Fruit fly (Drosophila melanogaster) whole organism, prepupa: ENCODE data around the gene Gr85a.

Experiments
- Blimp-1 ChIP-seq: fragments of 200-800 bp; sonication (Bioruptor generic); optimal IDR thresholded peaks from 3 replicates; lab custom pipeline; 2017; ENCODE audit warnings: missing biosample characterization, missing genetic modification characterization, mild to moderate bottlenecking, moderate library complexity, missing genetic modification reagents
- CG10669 ChIP-seq: fragments of 200-800 bp; sonication (Bioruptor generic); optimal IDR thresholded peaks from 3 replicates; lab custom pipeline; 2018; ENCODE audit warnings: missing biosample characterization, mild to moderate bottlenecking, missing genetic modification characterization, moderate library complexity
- CG11762 ChIP-seq: fragments of 200-800 bp; sonication (Bioruptor generic); optimal IDR thresholded peaks from 3 replicates; lab custom pipeline; 2016; ENCODE audit warnings: missing biosample characterization, missing genetic modification characterization; ENCODE audit not compliant: insufficient read depth
- CG11902 ChIP-seq: fragments of 200-800 bp; sonication (Bioruptor generic); optimal IDR thresholded peaks from 3 replicates; lab custom pipeline; 2016; ENCODE audit warnings: missing biosample characterization, missing genetic modification characterization
- CG15336 ChIP-seq: fragments of 200-800 bp; sonication (Bioruptor generic); IDR thresholded peaks from 2 replicates; pipeline ENCODE4 v1.3.6; 2022; ENCODE audit warnings: missing biosample characterization, missing genetic modification characterization
- CG16779 ChIP-seq: fragments of 200-800 bp; sonication (Bioruptor generic); optimal IDR thresholded peaks from 3 replicates; lab custom pipeline; 2017; ENCODE audit warnings: missing biosample characterization, mild to moderate bottlenecking, missing genetic modification characterization
- CG3032 ChIP-seq: fragments of 200-800 bp; optimal IDR thresholded peaks from 2 replicates; lab custom pipeline; 2019; ENCODE audit warnings: missing biosample characterization, mild to moderate bottlenecking, missing genetic modification characterization, moderate library complexity
- CG31627 ChIP-seq: fragments of 200-800 bp; sonication (Bioruptor generic); optimal IDR thresholded peaks from 3 replicates; lab custom pipeline; 2016; ENCODE audit warnings: missing biosample characterization, missing genetic modification characterization
- CG32006 ChIP-seq: fragments of 200-800 bp; sonication (Bioruptor generic); optimal IDR thresholded peaks from 3 replicates; lab custom pipeline; 2017; ENCODE audit warnings: missing biosample characterization, mild to moderate bottlenecking, missing genetic modification characterization
- CG4318 ChIP-seq: fragments of 200-800 bp; sonication (Bioruptor generic); optimal IDR thresholded peaks from 3 replicates; lab custom pipeline; 2017; ENCODE audit warnings: missing biosample characterization, mild to moderate bottlenecking, missing genetic modification characterization
- CG6163 ChIP-seq: fragments of 200-800 bp; sonication (Bioruptor generic); IDR thresholded peaks from 3 replicates; pipeline ENCODE4 v1.3.6; 2022; ENCODE audit warnings: missing biosample characterization, missing genetic modification characterization
- CG6276 ChIP-seq: fragments of 200-800 bp; sonication (Bioruptor generic); optimal IDR thresholded peaks from 2 replicates; lab custom pipeline; 2017; ENCODE audit warnings: missing biosample characterization, mild to moderate bottlenecking, missing genetic modification characterization
- CG7368 ChIP-seq: fragments of 200-800 bp; sonication (Bioruptor generic); optimal IDR thresholded peaks from 3 replicates; lab custom pipeline; 2016; ENCODE audit warnings: missing biosample characterization, missing genetic modification characterization
- CG8319 ChIP-seq: fragments of 200-800 bp; sonication (Bioruptor generic); optimal IDR thresholded peaks from 3 replicates; lab custom pipeline; 2016; ENCODE audit warnings: missing biosample characterization, missing genetic modification characterization
- CG9139 ChIP-seq: fragments of 200-800 bp; sonication (Bioruptor generic); optimal IDR thresholded peaks from 3 replicates; lab custom pipeline; 2017; ENCODE audit warnings: missing biosample characterization, mild to moderate bottlenecking, missing genetic modification characterization
- Eip75B ChIP-seq: fragments of 200-800 bp; sonication (Bioruptor generic); optimal IDR thresholded peaks from 3 replicates; lab custom pipeline; 2016; ENCODE audit warnings: missing biosample characterization, missing genetic modification characterization
- Eip78C ChIP-seq: fragments of 200-800 bp; sonication (Bioruptor generic); peaks from one replicate; lab custom pipeline; 2016; ENCODE audit warnings: missing biosample characterization, missing genetic modification characterization
- Eip93F ChIP-seq: fragments of 200-800 bp; sonication (Bioruptor generic); optimal IDR thresholded peaks from 2 replicates; lab custom pipeline; 2016; ENCODE audit warnings: missing biosample characterization, mild to moderate bottlenecking, missing genetic modification characterization
- Gug ChIP-seq: fragments of 200-800 bp; sonication (Bioruptor generic); IDR thresholded peaks from 2 replicates; pipeline ENCODE4 v1.3.6; 2022; ENCODE audit warnings: missing biosample characterization, missing genetic modification characterization
- Hr4 ChIP-seq: fragments of 200-800 bp; sonication (Bioruptor generic); optimal IDR thresholded peaks from 3 replicates; lab custom pipeline; 2016; ENCODE audit warnings: missing biosample characterization, missing genetic modification characterization
- Lpt ChIP-seq: fragments of 200-800 bp; sonication (Bioruptor generic); optimal IDR thresholded peaks from 3 replicates; lab custom pipeline; 2016; ENCODE audit warnings: missing biosample characterization, missing genetic modification characterization
- OdsH ChIP-seq: fragments of 200-800 bp; sonication (Bioruptor generic); optimal IDR thresholded peaks from 3 replicates; lab custom pipeline; 2016; ENCODE audit warnings: missing biosample characterization, missing genetic modification characterization
- Sox14 ChIP-seq: fragments of 200-800 bp; sonication (Bioruptor generic); optimal IDR thresholded peaks from 3 replicates; lab custom pipeline; 2016; ENCODE audit warnings: missing biosample characterization, missing genetic modification characterization
- achi ChIP-seq: fragments of 200-800 bp; sonication (Bioruptor generic); optimal IDR thresholded peaks from 3 replicates; lab custom pipeline; 2016; ENCODE audit warnings: missing biosample characterization, missing genetic modification characterization
- cyc ChIP-seq: fragments of 200-800 bp; sonication (Bioruptor generic); optimal IDR thresholded peaks from 3 replicates; lab custom pipeline; 2016; ENCODE audit warnings: missing biosample characterization, missing genetic modification characterization
- dac ChIP-seq: fragments of 200-800 bp; sonication (Bioruptor generic); optimal IDR thresholded peaks from 2 replicates; lab custom pipeline; 2017; ENCODE audit warnings: missing biosample characterization, mild to moderate bottlenecking, missing genetic modification characterization
- eg ChIP-seq: fragments of 200-800 bp; sonication (Bioruptor generic); IDR thresholded peaks from 3 replicates; pipeline ENCODE4 v1.3.6; 2022; ENCODE audit warnings: missing biosample characterization, missing genetic modification characterization
- fd85E ChIP-seq: fragments of 200-800 bp; sonication (Bioruptor generic); optimal IDR thresholded peaks from 3 replicates; lab custom pipeline; 2016; ENCODE audit warnings: missing biosample characterization, missing genetic modification characterization
- fkh ChIP-seq: fragments of 200-800 bp; sonication (Bioruptor generic); optimal IDR thresholded peaks from 3 replicates; lab custom pipeline; 2017; ENCODE audit warnings: missing biosample characterization, mild to moderate bottlenecking, missing genetic modification characterization, moderate library complexity
- pdm3 ChIP-seq: fragments of 200-800 bp; sonication (Bioruptor generic); optimal IDR thresholded peaks from 3 replicates; lab custom pipeline; 2016; ENCODE audit warnings: missing biosample characterization, missing genetic modification characterization
- salr ChIP-seq, 2 experiments: fragments of 200-800 bp; sonication (Bioruptor generic); optimal IDR thresholded peaks; 3 replicates each; lab custom pipeline; 2016 to 2018; ENCODE audit warnings: missing biosample characterization in 2 of 2, missing genetic modification characterization in 2 of 2, mild to moderate bottlenecking in 1 of 2
- spab ChIP-seq: fragments of 200-800 bp; sonication (Bioruptor generic); optimal IDR thresholded peaks from 2 replicates; lab custom pipeline; 2017; ENCODE audit warnings: missing biosample characterization, mild to moderate bottlenecking, missing genetic modification characterization, missing genetic modification reagents
- svp ChIP-seq: fragments of 200-800 bp; sonication (Bioruptor generic); peaks from one replicate; lab custom pipeline; 2016; ENCODE audit warnings: missing biosample characterization, missing genetic modification characterization
- vri ChIP-seq: fragments of 200-800 bp; sonication (Bioruptor generic); optimal IDR thresholded peaks from 3 replicates; lab custom pipeline; 2016; ENCODE audit warnings: missing biosample characterization, mild to moderate bottlenecking, missing genetic modification characterization

The Gr85a gene

dm6 chr3R:10032951-10033720 is 36.5 kb upstream of the Gr85a start:
- TF ChIP-seq salr (GFP tag; optimal IDR thresholded peaks at IDR 0.05; lab: Kevin White, UChicago) (no peak), Eip78C (GFP tag; lab: Kevin White, UChicago) (peak; percentile 51), Hr4 (GFP tag; lab: Kevin White, UChicago) (peak; percentile 16), CG6276 (peak; percentile 4), CG8319 (GFP tag; lab: Kevin White, UChicago) (no peak), Eip93F (GFP tag; lab: Kevin White, UChicago) (no peak), CG9139 (no peak), CG15336 (GFP tag; lab: Robert Waterston, UW) (0 out of 2 replicates have a peak, but pooled peaks have one; percentile 20), CG32006 (GFP tag; lab: Kevin White, UChicago) (peak; percentile 44), svp (GFP tag; lab: Kevin White, UChicago) (peak; percentile 60), fkh (no peak), vri (GFP tag; lab: Kevin White, UChicago) (no peak), cyc (GFP tag; lab: Kevin White, UChicago) (no peak), pdm3 (GFP tag; lab: Kevin White, UChicago) (no peak), CG11902 (no peak)

DNA sequence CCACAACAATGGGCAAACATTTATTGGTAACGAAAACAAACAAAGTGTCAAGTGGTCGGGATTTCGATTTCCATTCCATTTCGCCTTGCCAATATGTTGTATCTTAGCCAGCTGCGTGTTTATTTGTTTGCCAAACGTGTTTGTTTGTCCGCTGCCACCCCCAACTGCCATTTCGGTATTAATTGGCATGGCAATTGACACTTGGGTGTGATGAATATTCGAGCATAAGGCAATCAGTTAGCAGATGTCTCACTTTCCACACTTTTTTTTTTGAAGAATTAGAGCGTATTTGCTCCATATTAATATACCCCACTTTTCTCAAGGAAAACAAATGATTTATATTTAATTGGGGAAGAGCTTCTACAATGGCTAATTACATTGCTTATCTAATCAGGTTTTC is 34.9 kb upstream of the Gr85a start:
- TF ChIP-seq Eip78C (GFP tag; lab: Kevin White, UChicago): no peak
- TF ChIP-seq Sox14 (GFP tag; lab: Kevin White, UChicago): no peak

dm6 chr3R:10028378-10028777 is 31.8 kb upstream of the Gr85a start:
- TF ChIP-seq CG32006 (GFP tag; lab: Kevin White, UChicago): peak; percentile 59
- TF ChIP-seq OdsH (GFP tag; lab: Kevin White, UChicago): peak; percentile 8
- TF ChIP-seq CG6276: peak; percentile 59
- TF ChIP-seq CG10669 (GFP tag; lab: Kevin White, UChicago): no peak
- TF ChIP-seq CG15336 (GFP tag; lab: Robert Waterston, UW): peak; percentile 68
- peak; percentile 23 for TF ChIP-seq Eip78C (GFP tag; lab: Kevin White, UChicago)
- no peak for TF ChIP-seq CG31627 (GFP tag; lab: Kevin White, UChicago)
- peak; percentile 33 for TF ChIP-seq dac (GFP tag; lab: Kevin White, UChicago)
- no peak for TF ChIP-seq Eip75B (GFP tag; lab: Kevin White, UChicago)
- TF ChIP-seq eg (GFP tag; lab: Robert Waterston, UW): peak; percentile 42; the same call in 1 of the 3 replicates
- peak; percentile 54 for TF ChIP-seq Hr4 (GFP tag; lab: Kevin White, UChicago)

- TF ChIP-seq CG4318 (GFP tag; lab: Kevin White, UChicago) (no peak), fd85E (GFP tag; lab: Kevin White, UChicago) (no peak), dac (GFP tag; lab: Kevin White, UChicago) (no peak), Lpt (no peak), achi (GFP tag; lab: Kevin White, UChicago) (no peak), pdm3 (GFP tag; lab: Kevin White, UChicago) (no peak), CG16779 (no peak), Eip75B (GFP tag; lab: Kevin White, UChicago) (no peak)
These were observed 28.5 kb upstream of the Gr85a start, which contains the start of gene CG31407 for dm6 chr3R:10025050-10025449. Gene CG31407, minus strand, starts transcription at chr3R:10025150.

DNA sequence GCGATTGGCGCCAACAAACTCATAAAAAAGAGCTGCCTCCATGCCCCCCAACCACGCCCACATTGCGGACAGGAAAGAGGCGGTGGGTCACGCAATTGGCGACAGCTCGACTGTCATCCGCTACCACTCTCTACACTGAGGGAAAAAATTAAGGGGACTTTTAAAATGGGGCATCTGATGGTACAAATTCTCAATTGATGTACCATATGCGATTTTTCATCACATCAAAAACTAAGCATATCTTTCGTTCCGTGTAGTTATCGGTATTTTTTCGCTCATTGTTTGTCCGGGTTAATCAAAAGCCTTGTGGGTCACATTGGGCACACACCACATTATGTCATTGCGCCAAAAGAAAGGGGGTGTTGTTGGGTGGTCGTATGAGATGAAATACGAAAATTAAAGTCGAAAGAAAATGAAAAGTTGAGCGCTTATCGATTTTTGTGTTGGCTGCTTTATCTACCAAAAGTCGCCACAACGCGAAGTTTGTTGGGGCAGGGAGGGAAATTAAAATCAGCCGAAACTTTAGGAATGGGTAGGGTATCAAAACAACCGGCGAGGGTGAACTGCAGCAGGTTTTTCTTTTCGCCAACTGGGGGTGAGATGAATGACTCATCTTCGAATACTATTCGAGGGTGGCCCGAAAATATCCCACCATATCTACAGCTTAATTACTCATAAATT is 27.6 kb upstream of the Gr85a start:
- TF ChIP-seq CG7368 (GFP tag; lab: Kevin White, UChicago) (no peak), Eip75B (GFP tag; lab: Kevin White, UChicago) (no peak), Blimp-1 (GFP tag; lab: Kevin White, UChicago) (no peak), pdm3 (GFP tag; lab: Kevin White, UChicago) (no peak), CG6163 (GFP tag; lab: Robert Waterston, UW) (peak; percentile 45; the same call in 1 of the 3 replicates), CG9139 (no peak), CG3032 (tag; lab: Kevin White, UChicago) (no peak), spab (GFP tag; lab: Kevin White, UChicago) (no peak), CG31627 (GFP tag; lab: Kevin White, UChicago) (no peak), CG11762 (GFP tag; lab: Kevin White, UChicago) (no peak), vri (GFP tag; lab: Kevin White, UChicago) (peak; percentile 56), Gug (GFP tag; lab: Robert Waterston, UW) (no peak), svp (GFP tag; lab: Kevin White, UChicago) (peak; percentile 48)
